Worm (Caenorhabditis elegans): ENCODE measurements around the gene gpa-10.
A peak's percentile ranks its signal among the peaks of the same experiment; 100 is the strongest.

gpa-10 gene

DNA sequence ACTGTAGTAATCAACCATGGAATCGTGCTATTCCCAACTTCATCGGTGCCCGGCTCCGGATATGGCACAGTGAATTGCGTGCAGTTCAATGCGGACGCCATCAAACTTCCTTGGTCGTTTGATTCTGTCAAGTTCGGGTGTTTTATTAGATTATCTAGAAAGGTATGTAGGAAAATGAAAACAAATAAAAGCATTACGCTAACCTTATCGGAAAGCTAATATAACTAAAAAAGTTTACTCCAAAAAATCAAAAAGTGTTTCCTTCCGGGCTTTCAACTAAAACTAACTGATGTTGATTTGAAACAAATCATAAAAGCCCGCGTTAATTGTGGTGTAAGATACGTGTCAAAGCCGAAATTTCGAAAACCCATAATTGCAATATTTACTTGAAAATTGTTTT is 34.8 kb downstream of the gpa-10 start, which contains the start of gene dmsr-13:
Gene dmsr-13 (minus strand): TSS at position 101 of the 400 bp plus-strand sequence.
- no peak for TF ChIP-seq odd-2 (tag; optimal IDR thresholded peaks at IDR 0.05)
- no peak for TF ChIP-seq ceh-31 (tag; optimal IDR thresholded peaks at IDR 0.05)
- TF ChIP-seq Y22D7AL.16 (tag; optimal IDR thresholded peaks at IDR 0.05) = no peak

DNA sequence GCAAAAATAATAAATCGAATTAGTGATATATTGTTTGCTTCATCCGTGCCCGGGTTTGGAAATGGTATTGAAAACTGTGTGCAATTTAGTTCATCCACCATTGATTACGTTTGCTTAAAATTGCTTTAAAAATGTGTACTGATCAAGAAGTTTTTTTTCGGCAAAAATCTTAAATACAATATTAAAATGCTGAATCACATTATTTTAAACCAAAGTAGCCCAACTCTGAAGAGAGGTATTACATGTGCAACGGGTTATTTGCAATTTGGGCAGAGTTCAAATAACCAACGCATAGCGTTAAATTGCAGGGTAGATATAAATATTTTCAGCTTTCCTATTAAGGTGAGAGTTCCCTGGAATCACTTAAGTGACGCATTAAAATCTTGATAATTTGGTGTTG is 37.4 kb downstream of the gpa-10 start, which contains the start of gene dmsr-14:
Gene dmsr-14 (minus strand): TSS at position 101 of the 400 bp plus-strand sequence.
- no peak for TF ChIP-seq pqm-1 (tag; optimal IDR thresholded peaks at IDR 0.05)
- TF ChIP-seq dmd-4 (tag; optimal IDR thresholded peaks at IDR 0.05; ENCODE audit: borderline replicate concordance) = no peak
- TF ChIP-seq hlh-30 (tag; optimal IDR thresholded peaks at IDR 0.05; ENCODE audit: insufficient read depth) = no peak
- no peak for TF ChIP-seq ceh-45 (GFP tag; IDR thresholded peaks at IDR 0.05)
- TF ChIP-seq odd-2 (tag; optimal IDR thresholded peaks at IDR 0.05) = no peak

DNA sequence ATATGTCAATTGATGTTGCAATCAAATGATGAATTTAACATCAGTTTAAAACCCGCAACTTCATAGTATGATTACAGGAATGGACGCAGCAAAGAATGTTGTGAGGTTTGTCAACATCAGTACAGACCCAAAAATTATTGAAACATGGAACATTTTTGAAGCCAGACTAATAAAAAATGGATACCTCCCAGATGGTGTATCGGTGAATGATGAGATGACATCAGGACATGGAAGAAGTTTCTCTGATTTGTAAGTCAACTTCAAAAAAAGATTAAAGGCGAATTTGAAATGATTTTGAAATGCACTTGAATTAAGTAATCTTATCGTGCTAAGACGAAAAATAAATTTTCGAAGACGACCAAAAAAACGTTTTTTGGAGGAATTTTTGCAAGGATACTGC is 40.7 kb downstream of the gpa-10 start:
- TF ChIP-seq K02D7.2 (tag; optimal IDR thresholded peaks at IDR 0.05) (no peak), ttx-3 (tag; optimal IDR thresholded peaks at IDR 0.05) (no peak), fkh-6 (tag; optimal IDR thresholded peaks at IDR 0.05) (no peak), ceh-22 (tag; optimal IDR thresholded peaks at IDR 0.05) (no peak), odd-2 (tag; optimal IDR thresholded peaks at IDR 0.05) (no peak), pha-2 (tag; optimal IDR thresholded peaks at IDR 0.05) (no peak)

DNA sequence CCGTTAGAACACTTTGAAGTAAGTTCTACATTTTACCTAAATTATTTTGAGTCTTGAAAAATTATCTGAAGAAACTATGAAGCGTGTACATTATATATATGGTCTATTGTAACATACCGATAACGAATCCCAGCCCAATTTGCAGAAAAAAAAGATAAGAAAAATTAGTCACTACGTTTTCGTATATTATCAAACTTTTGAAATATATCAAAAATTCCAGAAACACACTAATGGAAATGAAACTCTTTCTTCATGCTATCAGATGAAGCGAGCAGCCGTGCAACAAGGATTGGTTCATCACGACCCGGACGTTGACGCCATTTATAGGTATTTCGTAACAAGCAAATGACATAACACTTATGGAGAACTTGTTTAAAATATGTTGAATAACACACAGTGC is 42.7 kb downstream of the gpa-10 start:
- TF ChIP-seq madf-2 (tag; optimal IDR thresholded peaks at IDR 0.05) (no peak), elt-2 (tag; optimal IDR thresholded peaks at IDR 0.05) (peak; percentile 53)

DNA sequence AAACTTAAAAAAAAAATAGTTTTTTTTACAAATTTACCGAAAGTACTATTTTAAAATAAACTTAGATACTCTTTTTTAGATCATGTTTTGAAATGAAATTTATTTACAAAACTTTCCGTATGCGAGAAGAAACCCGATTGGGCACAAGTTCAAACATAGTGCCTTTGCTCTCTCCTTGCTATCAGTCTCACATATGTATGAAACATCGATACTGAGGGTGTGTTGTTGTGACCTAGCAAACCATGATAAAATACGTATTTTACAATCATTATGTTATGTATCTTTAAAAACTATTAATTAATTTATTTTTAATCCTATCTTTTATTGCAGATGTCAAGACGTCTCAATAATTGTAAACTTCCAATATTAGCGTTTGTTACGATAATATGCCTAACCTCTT is 44.5 kb downstream of the gpa-10 start:
- TF ChIP-seq K02D7.2 (tag; optimal IDR thresholded peaks at IDR 0.05) (no peak), elt-2 (tag; optimal IDR thresholded peaks at IDR 0.05) (peak; percentile 17)

DNA sequence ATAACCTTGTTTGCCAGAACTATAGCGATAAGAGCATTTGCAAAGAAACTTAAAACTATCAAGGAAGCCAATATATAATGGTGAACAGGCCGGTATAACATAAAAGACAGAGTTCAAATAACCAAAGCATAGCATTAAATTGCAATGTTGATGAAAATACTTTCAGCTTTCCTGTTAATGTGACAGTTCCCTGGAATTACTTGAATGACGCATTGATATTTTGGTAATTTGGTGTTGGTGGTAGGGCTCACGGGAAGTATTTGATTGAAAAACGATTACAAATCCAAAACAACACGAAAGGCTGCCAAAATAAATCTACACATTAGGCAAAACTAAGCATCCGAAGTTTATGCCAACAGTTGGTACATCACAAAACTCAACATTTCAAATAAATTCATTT is 45.6 kb downstream of the gpa-10 start, which contains the start of gene dmsr-16:
Gene dmsr-16 (minus strand): TSS at position 101 of the 400 bp plus-strand sequence.
- no peak for TF ChIP-seq fkh-6 (tag; optimal IDR thresholded peaks at IDR 0.05)
- no peak for TF ChIP-seq ceh-24 (tag; optimal IDR thresholded peaks at IDR 0.05)
- TF ChIP-seq hlh-15 (tag; optimal IDR thresholded peaks at IDR 0.05) = no peak
- TF ChIP-seq pqm-1 (tag; optimal IDR thresholded peaks at IDR 0.05) = no peak
- TF ChIP-seq ceh-22 (tag; optimal IDR thresholded peaks at IDR 0.05) = no peak
- TF ChIP-seq unc-55 (GFP tag; optimal IDR thresholded peaks at IDR 0.05) = no peak
- no peak for TF ChIP-seq pax-1 (tag; optimal IDR thresholded peaks at IDR 0.05)
- TF ChIP-seq ceh-14 (tag; optimal IDR thresholded peaks at IDR 0.05) = no peak
- no peak for TF ChIP-seq fax-1 (tag; optimal IDR thresholded peaks at IDR 0.05)
- no peak for TF ChIP-seq zip-5 (tag; optimal IDR thresholded peaks at IDR 0.05)
- TF ChIP-seq hlh-6 (tag; optimal IDR thresholded peaks at IDR 0.05) = no peak
- no peak for TF ChIP-seq pha-4 (tag; optimal IDR thresholded peaks at IDR 0.05)
- TF ChIP-seq nhr-11 (tag; optimal IDR thresholded peaks at IDR 0.05) = no peak

DNA sequence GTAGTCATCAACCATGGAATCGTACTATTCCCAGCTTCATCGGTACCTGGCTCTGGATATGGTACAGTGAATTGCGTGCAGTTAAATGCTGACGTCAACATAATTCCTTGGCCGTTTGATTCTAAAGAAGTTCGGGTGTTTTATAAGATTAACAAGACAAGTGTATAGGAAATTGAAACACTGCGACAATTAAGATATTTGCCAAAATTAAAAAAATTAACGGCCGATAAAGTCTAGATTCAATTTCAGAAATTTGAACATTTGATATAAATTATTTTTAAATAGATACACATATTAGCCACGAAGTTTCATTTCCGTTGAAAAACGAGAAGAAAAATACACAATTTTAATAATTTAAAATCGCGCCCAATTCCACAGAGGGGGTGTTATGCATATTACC is 48.3 kb downstream of the gpa-10 start, which contains the start of gene dmsr-12:
Gene dmsr-12 (minus strand): TSS at position 101 of the 400 bp plus-strand sequence.
- TF ChIP-seq pax-1 (tag; optimal IDR thresholded peaks at IDR 0.05) (no peak), pag-3 (tag; optimal IDR thresholded peaks at IDR 0.05; ENCODE audit: borderline replicate concordance) (no peak), ttx-3 (tag; optimal IDR thresholded peaks at IDR 0.05) (no peak)

DNA sequence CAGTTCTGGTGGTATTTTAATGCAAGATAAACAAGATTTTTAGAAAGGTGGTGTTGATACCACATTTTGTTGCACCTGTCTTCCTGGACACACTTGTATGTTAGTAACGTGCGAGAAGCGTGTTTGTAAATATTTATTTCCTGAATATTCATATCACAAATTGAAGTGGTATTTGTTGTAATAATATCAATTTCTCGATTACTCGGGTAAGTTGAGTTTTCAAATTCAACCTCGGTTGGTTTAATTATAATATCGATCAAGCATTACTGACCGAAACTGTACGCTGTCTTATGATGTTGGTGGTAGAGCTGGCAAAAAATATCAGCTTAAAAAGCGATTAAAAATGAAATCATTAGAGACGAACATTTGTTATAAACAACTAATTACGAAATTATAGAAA is 50.6 kb downstream of the gpa-10 start, which contains the start of gene dmsr-11:
Gene dmsr-11 (minus strand): TSS at position 101 of the 400 bp plus-strand sequence.
- no peak for TF ChIP-seq npax-4 (tag; optimal IDR thresholded peaks at IDR 0.05)
- TF ChIP-seq mec-3 (tag; optimal IDR thresholded peaks at IDR 0.05; ENCODE audit: borderline replicate concordance) = no peak
- no peak for TF ChIP-seq sox-4 (tag; optimal IDR thresholded peaks at IDR 0.05)
- no peak for TF ChIP-seq ceh-2 (tag; optimal IDR thresholded peaks at IDR 0.05)
- TF ChIP-seq lim-6 (tag; optimal IDR thresholded peaks at IDR 0.05) = no peak
- TF ChIP-seq odd-2 (tag; optimal IDR thresholded peaks at IDR 0.05) = no peak
- no peak for TF ChIP-seq fax-1 (tag; optimal IDR thresholded peaks at IDR 0.05)
- TF ChIP-seq ceh-31 (tag; optimal IDR thresholded peaks at IDR 0.05) = no peak
- TF ChIP-seq hlh-30 (tag; optimal IDR thresholded peaks at IDR 0.05; ENCODE audit: insufficient read depth) = no peak
- TF ChIP-seq tbx-2 (tag; optimal IDR thresholded peaks at IDR 0.05) = no peak
- TF ChIP-seq pax-1 (tag; optimal IDR thresholded peaks at IDR 0.05) = no peak
- no peak for TF ChIP-seq dmd-4 (tag; optimal IDR thresholded peaks at IDR 0.05; ENCODE audit: borderline replicate concordance)
- no peak for TF ChIP-seq pqm-1 (tag; optimal IDR thresholded peaks at IDR 0.05)
- TF ChIP-seq unc-55 (GFP tag; optimal IDR thresholded peaks at IDR 0.05) = no peak
- no peak for TF ChIP-seq elt-4 (tag; optimal IDR thresholded peaks at IDR 0.05)
- no peak for TF ChIP-seq eyg-1 (tag; optimal IDR thresholded peaks at IDR 0.05)
- TF ChIP-seq ceh-14 (tag; optimal IDR thresholded peaks at IDR 0.05) = no peak
- no peak for TF ChIP-seq nfya-1 (tag; optimal IDR thresholded peaks at IDR 0.05)
- TF ChIP-seq pag-3 (tag; optimal IDR thresholded peaks at IDR 0.05; ENCODE audit: borderline replicate concordance) = no peak
